Fruit fly (Drosophila melanogaster) Kc167 (cell line): ENCODE results near the gene CG32633.

ENCODE experiments used
- Myc ChIP-seq: fragments of >200 bp; optimal IDR thresholded peaks from 2 replicates; lab custom pipeline; 2017; ENCODE audit warnings: missing external identifiers
- Sin3A ChIP-seq: fragments of >200 bp; optimal IDR thresholded peaks from 2 replicates; lab custom pipeline; 2018; ENCODE audit warnings: missing external identifiers
- h ChIP-seq: fragments of >200 bp; optimal IDR thresholded peaks from 3 replicates; lab custom pipeline; 2018; ENCODE audit warnings: missing external identifiers
- insv ChIP-seq: fragments of >200 bp; optimal IDR thresholded peaks from 3 replicates; lab custom pipeline; 2018; ENCODE audit warnings: missing external identifiers
- psq ChIP-seq: fragments of >200 bp; optimal IDR thresholded peaks from 2 replicates; lab custom pipeline; 2017; ENCODE audit warnings: missing external identifiers
- ttk ChIP-seq: sonication (Bioruptor generic); optimal IDR thresholded peaks from 2 replicates; lab custom pipeline; 2017; ENCODE audit warnings: missing external identifiers

CG32633 gene

DNA sequence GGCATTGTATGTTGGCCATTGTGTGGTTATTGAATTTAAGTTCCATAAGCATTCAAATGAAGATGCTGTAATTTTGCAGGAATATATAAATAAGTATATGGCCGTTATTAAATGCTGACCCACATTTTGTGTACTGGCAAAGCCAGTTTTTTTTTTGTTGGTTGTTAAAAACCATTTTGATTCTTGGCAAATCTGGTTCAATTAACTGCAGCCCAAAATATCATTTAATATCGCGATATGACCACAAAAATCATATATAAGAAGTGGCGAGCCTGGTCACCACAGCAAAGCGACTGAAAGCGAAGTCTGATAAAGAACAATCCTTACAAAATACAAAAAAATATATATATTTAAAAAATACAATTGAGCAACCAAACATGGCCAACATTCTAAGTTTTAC lies 5.3 kb upstream of the CG32633 start, which contains the start of gene CG32631:
Gene CG32631 (plus strand): TSS at position 301 of the 400 bp plus-strand sequence.
- TF ChIP-seq ttk (lab: Kevin White, UChicago) (no peak), Sin3A (lab: Kevin White, UChicago) (no peak), h (no peak), insv (lab: Kevin White, UChicago) (no peak), psq (lab: Kevin White, UChicago) (no peak), Myc (lab: Kevin White, UChicago) (no peak)

DNA sequence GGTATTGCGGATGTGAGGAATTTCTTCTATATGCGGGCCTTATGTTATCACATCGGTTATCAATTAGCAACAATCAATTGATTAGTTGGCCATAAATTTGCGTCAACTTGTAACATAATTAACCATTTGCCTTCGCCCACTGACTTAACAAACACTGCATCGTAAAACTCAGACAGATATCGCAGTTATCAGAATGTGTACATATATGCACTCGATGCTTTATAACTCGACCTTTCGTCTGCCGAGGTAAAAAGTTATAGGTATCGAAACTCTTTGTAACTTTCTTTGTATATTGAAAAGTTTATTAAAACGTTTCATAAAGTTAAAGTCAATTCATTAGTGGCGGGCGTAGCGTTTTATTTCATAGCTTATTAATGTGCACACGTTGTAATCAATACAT lies 1.6 kb downstream of the CG32633 start:
- TF ChIP-seq Sin3A (lab: Kevin White, UChicago) (no peak), Myc (lab: Kevin White, UChicago) (no peak), h (no peak), ttk (lab: Kevin White, UChicago) (no peak), psq (lab: Kevin White, UChicago) (no peak), insv (lab: Kevin White, UChicago) (no peak)

DNA sequence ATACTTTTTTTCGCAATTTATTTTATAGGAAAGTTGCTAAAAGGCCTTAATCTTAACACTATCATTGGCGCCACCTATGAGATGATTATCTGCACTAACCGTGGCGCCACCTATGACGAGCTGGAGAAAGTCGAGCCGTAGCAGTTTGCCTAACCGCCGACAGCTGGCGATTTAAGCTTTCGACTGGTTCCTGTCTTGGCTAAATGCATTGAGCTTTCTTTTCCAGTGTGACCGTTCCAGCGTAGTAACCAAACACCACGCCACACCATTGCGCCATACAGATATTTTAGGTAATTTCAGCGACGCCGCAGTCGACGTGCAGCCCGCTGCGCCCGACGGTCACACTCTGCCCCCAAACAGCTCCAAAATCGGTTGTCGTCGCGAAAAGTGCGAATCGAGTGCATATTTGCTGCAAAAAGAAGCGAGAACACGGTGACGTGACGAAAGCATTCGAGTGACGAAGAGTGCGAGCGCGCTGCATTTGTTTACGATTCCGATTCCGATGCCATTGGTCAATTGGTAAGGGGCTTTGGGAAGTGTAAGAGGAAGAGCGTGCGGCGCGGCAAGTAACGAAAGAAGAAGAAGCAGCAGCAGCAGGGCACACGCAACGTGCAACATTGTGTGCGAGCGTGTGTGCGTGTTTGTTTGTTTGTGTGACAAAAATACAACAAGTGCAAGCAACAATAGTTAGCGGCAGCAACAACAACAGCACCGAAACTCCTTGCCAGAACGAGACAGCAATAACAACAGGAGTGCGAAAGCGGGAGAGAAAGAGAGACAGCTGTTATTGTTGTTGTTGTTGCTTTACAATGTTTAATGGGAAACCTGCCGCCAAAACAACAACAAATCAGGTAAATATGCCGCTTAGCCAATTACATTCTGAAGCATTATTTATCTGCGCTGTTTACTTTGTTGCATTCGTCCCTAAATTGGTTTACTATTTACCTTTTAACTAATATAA lies 2.3 kb downstream of the CG32633 start, which contains the start of the genes CG46311 and Tpst:
Gene CG46311 (plus strand): TSS at position 341 of the 961 bp plus-strand sequence.
Gene Tpst (plus strand): TSS at position 341 of the 961 bp plus-strand sequence.
- no peak for TF ChIP-seq ttk (lab: Kevin White, UChicago)
- no peak for TF ChIP-seq insv (lab: Kevin White, UChicago)
- no peak for TF ChIP-seq psq (lab: Kevin White, UChicago)
- no peak for TF ChIP-seq Sin3A (lab: Kevin White, UChicago)
- no peak for TF ChIP-seq Myc (lab: Kevin White, UChicago)
- TF ChIP-seq h, result no peak

DNA sequence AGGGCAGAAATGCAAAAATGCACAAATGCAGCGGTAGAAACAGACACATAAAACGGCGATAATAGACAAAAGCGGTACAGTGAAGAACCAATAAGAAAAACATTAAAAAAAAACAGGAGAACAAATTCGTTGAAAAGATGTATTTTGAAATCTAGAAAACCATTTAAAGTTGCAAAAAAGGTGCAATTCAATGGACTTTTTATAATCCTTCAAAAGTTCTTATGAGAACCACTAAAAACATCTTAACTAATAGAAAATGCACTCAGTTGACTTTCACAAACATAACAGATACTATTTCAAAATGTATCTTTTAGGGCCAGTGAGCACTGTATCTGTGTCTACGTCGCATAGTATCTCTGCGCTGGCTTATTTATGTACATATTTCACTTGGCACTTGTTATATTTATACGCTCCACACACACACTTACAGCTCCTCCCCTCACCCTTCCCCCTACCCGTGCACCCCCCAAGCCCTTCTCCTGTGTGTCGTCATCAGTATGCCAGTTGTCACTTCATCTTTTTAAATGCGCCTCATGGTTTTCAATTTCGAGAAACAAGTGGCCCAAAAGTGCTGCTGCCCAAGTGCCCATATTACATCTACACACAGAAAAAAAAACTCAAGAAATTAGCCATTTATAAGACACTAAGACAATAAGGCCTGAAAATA lies 4.2 kb downstream of the CG32633 start:
- TF ChIP-seq Sin3A (lab: Kevin White, UChicago) (no peak), ttk (lab: Kevin White, UChicago) (no peak), insv (lab: Kevin White, UChicago) (no peak), psq (lab: Kevin White, UChicago) (no peak), Myc (lab: Kevin White, UChicago) (no peak), h (no peak)

DNA sequence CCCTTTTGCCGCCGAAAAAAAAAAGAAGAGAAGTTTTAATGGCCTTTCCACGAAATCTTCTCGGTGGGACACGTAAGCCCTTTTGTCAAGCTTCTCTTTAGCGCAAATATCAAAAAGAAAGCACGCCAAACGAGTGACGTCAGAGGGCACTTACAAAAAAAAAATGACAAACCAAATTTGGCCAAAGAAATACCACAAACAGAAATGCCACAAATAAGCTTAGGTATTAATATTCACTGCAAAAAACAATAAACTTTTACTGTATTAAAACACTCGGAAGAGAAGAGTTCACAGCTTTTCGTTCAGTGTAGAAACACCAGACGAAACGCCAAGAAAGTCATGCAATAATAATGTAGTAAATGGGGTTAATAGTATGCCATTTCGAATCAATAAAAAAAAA lies 6.7 kb downstream of the CG32633 start:
- TF ChIP-seq h, result no peak
- no peak for TF ChIP-seq Myc (lab: Kevin White, UChicago)
- no peak for TF ChIP-seq psq (lab: Kevin White, UChicago)
- TF ChIP-seq insv (lab: Kevin White, UChicago), result no peak
- TF ChIP-seq ttk (lab: Kevin White, UChicago), result no peak
- no peak for TF ChIP-seq Sin3A (lab: Kevin White, UChicago)

DNA sequence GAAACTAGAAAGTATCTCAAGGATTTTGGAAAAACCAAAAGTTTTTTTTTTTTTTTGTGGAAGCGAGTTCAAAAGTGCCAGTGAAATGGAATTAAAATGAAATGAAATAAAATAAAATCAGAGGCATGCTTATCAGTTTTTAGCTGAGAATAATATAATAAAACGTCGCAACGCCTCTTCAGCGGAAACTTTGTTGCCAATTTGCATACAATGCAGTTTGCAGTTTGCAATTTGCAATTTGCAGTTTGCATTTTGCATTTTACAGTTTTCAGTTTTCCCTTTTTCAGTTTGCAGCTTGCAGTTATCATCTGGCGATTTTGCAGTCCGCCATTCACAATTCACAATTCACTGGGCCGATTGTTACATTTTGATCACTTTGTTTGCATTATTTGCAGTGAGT lies 7.4 kb downstream of the CG32633 start:
- TF ChIP-seq Myc (lab: Kevin White, UChicago) (no peak), insv (lab: Kevin White, UChicago) (no peak), h (no peak), psq (lab: Kevin White, UChicago) (no peak), ttk (lab: Kevin White, UChicago) (no peak), Sin3A (lab: Kevin White, UChicago) (no peak)

DNA sequence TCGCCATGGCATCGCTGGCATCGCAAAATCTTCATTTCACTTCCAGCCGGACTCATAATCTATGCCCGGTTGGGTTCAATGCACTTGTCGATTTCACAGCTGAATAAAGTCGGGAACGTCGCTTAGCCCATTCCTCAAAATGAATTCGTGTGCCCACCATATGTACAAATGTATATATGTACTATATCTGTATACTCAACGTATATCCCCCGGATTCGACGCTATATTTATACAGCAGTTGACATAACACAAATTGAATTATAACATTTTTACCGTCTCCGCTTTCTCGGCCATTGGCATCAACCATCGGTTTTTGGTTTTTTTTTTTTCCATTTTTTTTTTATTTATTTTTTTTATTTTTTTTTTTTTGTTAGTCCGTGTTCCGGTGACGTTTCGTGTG lies 8.8 kb downstream of the CG32633 start:
- no peak for TF ChIP-seq psq (lab: Kevin White, UChicago)
- no peak for TF ChIP-seq insv (lab: Kevin White, UChicago)
- no peak for TF ChIP-seq ttk (lab: Kevin White, UChicago)

DNA sequence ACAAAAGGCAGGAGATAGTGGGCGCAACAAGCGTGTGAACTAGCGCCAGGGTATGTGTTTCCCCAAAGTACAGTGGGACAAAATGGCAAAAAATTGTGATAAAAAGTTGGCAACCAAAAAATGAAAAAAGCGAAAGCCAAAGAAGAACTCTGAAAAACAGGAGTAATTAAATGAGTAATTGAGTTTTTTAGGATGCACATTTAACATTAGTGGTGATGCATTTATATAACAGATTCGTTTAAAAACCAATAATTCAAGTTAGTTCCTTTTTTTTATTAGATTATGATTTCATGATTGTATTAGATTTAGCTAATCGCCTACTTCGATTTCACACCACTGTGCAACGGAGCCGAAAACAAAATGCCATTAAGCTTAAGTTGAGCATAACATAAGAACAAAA lies 10.9 kb downstream of the CG32633 start:
- TF ChIP-seq Sin3A (lab: Kevin White, UChicago), result no peak
- no peak for TF ChIP-seq psq (lab: Kevin White, UChicago)
- no peak for TF ChIP-seq ttk (lab: Kevin White, UChicago)
- TF ChIP-seq Myc (lab: Kevin White, UChicago), result no peak
- TF ChIP-seq h, result no peak
- no peak for TF ChIP-seq insv (lab: Kevin White, UChicago)

DNA sequence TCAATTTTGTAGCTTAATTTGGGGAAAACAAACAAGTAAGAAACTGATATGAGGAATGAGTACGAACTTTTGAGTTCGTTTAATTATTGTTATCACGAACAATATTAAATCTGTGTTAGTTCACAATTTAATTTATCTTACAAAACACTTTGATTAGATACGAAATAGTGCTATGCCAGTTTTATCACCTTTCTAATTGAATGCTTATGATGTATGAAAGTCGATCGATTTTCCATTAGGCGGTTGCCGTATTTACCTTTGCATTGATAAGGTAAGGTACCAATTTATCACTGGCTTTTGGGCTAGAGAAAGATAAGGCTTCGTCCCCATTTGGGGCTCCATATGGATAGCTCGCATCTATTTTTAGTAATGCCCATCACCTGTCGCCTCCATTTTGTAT lies 17.9 kb downstream of the CG32633 start:
- no peak for TF ChIP-seq ttk (lab: Kevin White, UChicago)
- TF ChIP-seq Sin3A (lab: Kevin White, UChicago), result no peak
- TF ChIP-seq Myc (lab: Kevin White, UChicago), result no peak
- TF ChIP-seq insv (lab: Kevin White, UChicago), result no peak
- TF ChIP-seq h, result no peak
- TF ChIP-seq psq (lab: Kevin White, UChicago), result no peak

DNA sequence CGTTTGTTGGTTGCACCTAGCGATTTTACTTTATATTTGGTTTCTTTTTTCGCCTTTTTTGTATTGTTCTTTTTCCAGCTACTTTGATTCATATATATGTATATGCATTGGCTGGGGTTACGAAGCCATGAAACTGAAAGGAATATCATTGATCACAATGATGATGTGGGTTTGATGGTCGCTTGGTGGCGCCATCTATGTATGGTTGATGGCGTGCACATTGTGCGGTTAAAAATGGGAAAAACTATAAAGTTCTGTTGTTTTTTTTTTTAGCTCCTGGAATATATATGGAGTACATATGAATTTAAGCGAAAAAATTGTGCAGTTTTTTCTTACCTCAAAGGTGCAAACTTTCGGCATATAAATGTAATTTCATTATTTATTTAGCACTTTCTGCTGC lies 25.4 kb downstream of the CG32633 start:
- no peak for TF ChIP-seq insv (lab: Kevin White, UChicago)

DNA sequence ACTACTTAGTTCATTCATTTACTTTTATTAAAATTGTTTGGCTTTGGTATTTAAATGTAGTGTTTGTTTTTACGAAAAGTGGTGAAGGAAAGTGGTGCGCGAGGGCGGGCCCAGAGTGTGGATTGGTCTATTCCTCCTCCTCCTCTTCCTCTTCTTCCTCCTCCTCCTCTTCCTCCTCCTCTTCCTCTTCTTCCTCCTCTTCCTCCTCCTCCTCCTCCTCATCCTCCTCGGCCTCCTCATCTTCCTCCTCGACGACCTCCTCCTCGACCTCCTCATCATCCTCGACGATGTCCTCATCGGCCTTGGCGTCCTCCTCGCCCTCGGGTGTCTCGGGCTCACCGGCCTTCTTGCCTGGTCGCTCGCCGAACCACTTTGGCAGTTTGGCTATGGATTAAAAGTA lies 32.2 kb downstream of the CG32633 start:
- TF ChIP-seq h (no peak), ttk (lab: Kevin White, UChicago) (no peak), Sin3A (lab: Kevin White, UChicago) (no peak), Myc (lab: Kevin White, UChicago) (no peak), psq (lab: Kevin White, UChicago) (no peak), insv (lab: Kevin White, UChicago) (no peak)
